Worm (Caenorhabditis elegans): ENCODE measurements around the gene K01A2.4.

The K01A2.4 gene

ce11 chrII:282483-282882 is 24.8 kb upstream of the K01A2.4 start, which contains the start of gene trul-1:
trul-1 (minus strand) TSS chrII:282583.
- TF ChIP-seq nhr-2 (tag; optimal IDR thresholded peaks at IDR 0.05) (no peak), lin-32 (GFP tag; optimal IDR thresholded peaks at IDR 0.05) (no peak), zip-8 (tag; optimal IDR thresholded peaks at IDR 0.05) (peak; percentile 85), elt-3 (tag; optimal IDR thresholded peaks at IDR 0.05) (no peak)

DNA sequence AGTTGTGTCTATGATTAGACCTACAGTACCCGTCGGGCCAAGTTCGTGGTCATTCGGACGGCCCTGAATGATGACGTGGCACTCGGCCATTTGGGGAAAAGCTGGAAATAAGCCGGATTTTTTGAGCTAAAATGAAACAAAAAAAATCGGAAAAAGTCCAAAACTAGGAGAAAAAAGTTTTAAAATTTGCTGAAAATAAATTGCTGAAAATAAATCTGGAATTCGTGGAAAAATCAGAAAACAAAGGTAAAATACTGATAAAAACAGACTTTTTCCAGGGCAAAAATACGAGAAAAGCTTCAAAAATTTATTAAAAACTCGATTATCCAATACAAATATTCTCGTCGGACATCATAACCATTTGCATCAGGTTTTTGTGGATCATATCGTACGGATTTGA is 23.7 kb upstream of the K01A2.4 start, which contains the start of gene B0432.9:
Gene B0432.9 (minus strand): TSS at position 101 of the 400 bp plus-strand sequence.
- TF ChIP-seq cnd-1 (tag; optimal IDR thresholded peaks at IDR 0.05) (no peak), drap-1 (GFP tag; optimal IDR thresholded peaks at IDR 0.05) (no peak), nhr-2 (tag; optimal IDR thresholded peaks at IDR 0.05) (no peak), mls-2 (tag; optimal IDR thresholded peaks at IDR 0.05) (no peak), mep-1 (tag; optimal IDR thresholded peaks at IDR 0.05) (no peak), bed-3 (GFP tag; optimal IDR thresholded peaks at IDR 0.05) (no peak), flh-1 (GFP tag; optimal IDR thresholded peaks at IDR 0.05) (no peak), ceh-43 (GFP tag; optimal IDR thresholded peaks at IDR 0.05) (no peak), hlh-1 (tag; optimal IDR thresholded peaks at IDR 0.05) (no peak), ces-1 (GFP tag; optimal IDR thresholded peaks at IDR 0.05) (no peak), nhr-12 (tag; optimal IDR thresholded peaks at IDR 0.05) (no peak), lsy-2 (tag; optimal IDR thresholded peaks at IDR 0.05) (no peak), lin-32 (GFP tag; optimal IDR thresholded peaks at IDR 0.05) (no peak), elt-1 (tag; optimal IDR thresholded peaks at IDR 0.05; ENCODE audit: borderline replicate concordance, insufficient read depth) (no peak)

- TF ChIP-seq ceh-83 (GFP tag; optimal IDR thresholded peaks at IDR 0.05) (no peak), ceh-39 (tag; optimal IDR thresholded peaks at IDR 0.05) (peak; percentile 0), flh-1 (GFP tag; optimal IDR thresholded peaks at IDR 0.05) (no peak), hlh-1 (tag; optimal IDR thresholded peaks at IDR 0.05) (peak; percentile 26), nhr-28 (tag; optimal IDR thresholded peaks at IDR 0.05) (no peak), mls-2 (tag; optimal IDR thresholded peaks at IDR 0.05) (no peak), elt-3 (tag; optimal IDR thresholded peaks at IDR 0.05) (no peak), ham-2 (GFP tag; optimal IDR thresholded peaks at IDR 0.05) (no peak), snpc-4 (tag; optimal IDR thresholded peaks at IDR 0.05) (no peak), ztf-11 (tag; optimal IDR thresholded peaks at IDR 0.05) (no peak), unc-120 (tag; optimal IDR thresholded peaks at IDR 0.05; ENCODE audit: poor library complexity, severe bottlenecking) (no peak), bed-3 (GFP tag; optimal IDR thresholded peaks at IDR 0.05) (no peak), blmp-1 (tag; optimal IDR thresholded peaks at IDR 0.05) (no peak), zip-8 (tag; optimal IDR thresholded peaks at IDR 0.05) (no peak), nhr-2 (tag; optimal IDR thresholded peaks at IDR 0.05) (no peak), tbx-8 (GFP tag; optimal IDR thresholded peaks at IDR 0.05) (no peak), lin-13 (tag; optimal IDR thresholded peaks at IDR 0.05) (peak; percentile 77), drap-1 (GFP tag; optimal IDR thresholded peaks at IDR 0.05) (no peak), ces-1 (GFP tag; optimal IDR thresholded peaks at IDR 0.05) (peak; percentile 81), nhr-12 (tag; optimal IDR thresholded peaks at IDR 0.05) (no peak), lin-32 (GFP tag; optimal IDR thresholded peaks at IDR 0.05) (no peak), pha-4 (tag; optimal IDR thresholded peaks at IDR 0.05) (peak; percentile 76), elt-1 (tag; optimal IDR thresholded peaks at IDR 0.05; ENCODE audit: borderline replicate concordance, insufficient read depth) (no peak), ceh-43 (GFP tag; optimal IDR thresholded peaks at IDR 0.05) (no peak), mep-1 (tag; optimal IDR thresholded peaks at IDR 0.05) (peak; percentile 89), sem-2 (GFP tag; optimal IDR thresholded peaks at IDR 0.05) (no peak), lsy-2 (tag; optimal IDR thresholded peaks at IDR 0.05) (peak; percentile 73), nhr-237 (tag; optimal IDR thresholded peaks at IDR 0.05) (peak; percentile 78), nhr-76 (tag; optimal IDR thresholded peaks at IDR 0.05) (no peak), sptf-1 (tag; optimal IDR thresholded peaks at IDR 0.05) (peak; percentile 8), mab-5 (tag; optimal IDR thresholded peaks at IDR 0.05) (no peak), M03D4.4 (tag; optimal IDR thresholded peaks at IDR 0.05) (no peak), unc-62 (GFP tag; optimal IDR thresholded peaks at IDR 0.05) (no peak), cnd-1 (tag; optimal IDR thresholded peaks at IDR 0.05) (no peak), unc-39 (tag; optimal IDR thresholded peaks at IDR 0.05) (no peak)
Measured at ce11 chrII:285627-286550, 21.4 kb upstream of the K01A2.4 start, which contains the start of gene B0432.10. B0432.10 (minus strand) TSS chrII:286275.
